Fruit fly (Drosophila melanogaster) Kc167 (cell line): ENCODE results near the gene und.

Experiments
- psq ChIP-seq: fragments of >200 bp; optimal IDR thresholded peaks from 2 replicates; lab custom pipeline; 2017; ENCODE audit warnings: missing external identifiers
- ttk ChIP-seq: sonication (Bioruptor generic); optimal IDR thresholded peaks from 2 replicates; lab custom pipeline; 2017; ENCODE audit warnings: missing external identifiers

- TF ChIP-seq ttk: no peak
- no peak for TF ChIP-seq psq (lab: Kevin White, UChicago)
Observed at dm6 chr2L:9736000-9736695, 27.0 kb upstream of the und start, which contains the start of gene CG13117.
